Fruit fly (Drosophila melanogaster) whole organism, embryonic: ENCODE measurements around the gene CG13766.
A peak's percentile ranks its signal among the peaks of the same experiment; 100 is the strongest.

Experiments used
- Ada2b ChIP-seq: fragments of 200-800 bp; sonication (Bioruptor generic); IDR thresholded peaks from 2 replicates; pipeline ENCODE4 v1.3.6; 2022; ENCODE audit warnings: missing biosample characterization, missing genetic modification characterization
- Atf-2 ChIP-seq: fragments of 200-800 bp; sonication (Bioruptor generic); optimal IDR thresholded peaks from 2 replicates; lab custom pipeline; 2016; ENCODE audit warnings: missing biosample characterization, missing genetic modification characterization
- Bteb2 ChIP-seq: fragments of 200-800 bp; sonication (Bioruptor generic); optimal IDR thresholded peaks from 2 replicates; lab custom pipeline; 2016; ENCODE audit warnings: missing biosample characterization, missing genetic modification characterization
- CG10274 ChIP-seq: fragments of 200-800 bp; sonication (Bioruptor generic); optimal IDR thresholded peaks from 3 replicates; lab custom pipeline; 2017; ENCODE audit warnings: missing biosample characterization, mild to moderate bottlenecking, missing genetic modification characterization
- CG10654 ChIP-seq: fragments of 200-800 bp; sonication (Bioruptor generic); optimal IDR thresholded peaks from 2 replicates; lab custom pipeline; 2016; ENCODE audit warnings: missing biosample characterization, missing genetic modification characterization
- CG11085 ChIP-seq: fragments of 200-800 bp; sonication (Bioruptor generic); IDR thresholded peaks from 2 replicates; pipeline ENCODE4 v1.3.6; 2022; ENCODE audit warnings: missing biosample characterization, missing genetic modification characterization
- CG11398 ChIP-seq: fragments of 200-800 bp; sonication (Bioruptor generic); optimal IDR thresholded peaks from 2 replicates; lab custom pipeline; 2016; ENCODE audit warnings: missing biosample characterization, missing genetic modification characterization
- CG1233 ChIP-seq: fragments of 200-800 bp; sonication (Bioruptor generic); optimal IDR thresholded peaks from 4 replicates; lab custom pipeline; 2018; ENCODE audit warnings: missing biosample characterization, mild to moderate bottlenecking, missing genetic modification characterization
- CG12391 ChIP-seq: fragments of 200-800 bp; sonication (Bioruptor generic); optimal IDR thresholded peaks from 3 replicates; lab custom pipeline; 2018; ENCODE audit warnings: missing biosample characterization, mild to moderate bottlenecking, missing genetic modification characterization, moderate library complexity
- CG1602 ChIP-seq: fragments of 200-800 bp; sonication (Bioruptor generic); optimal IDR thresholded peaks from 3 replicates; lab custom pipeline; 2016; ENCODE audit warnings: missing biosample characterization, missing genetic modification characterization
- CG16813 ChIP-seq: fragments of 200-800 bp; sonication (Bioruptor generic); IDR thresholded peaks from 3 replicates; pipeline ENCODE4 v1.3.6; 2022; ENCODE audit warnings: missing biosample characterization, missing genetic modification characterization; ENCODE audit not compliant: partially characterized antibody
- CG18011 ChIP-seq: fragments of 200-800 bp; sonication (Bioruptor generic); optimal IDR thresholded peaks from 2 replicates; lab custom pipeline; 2017; ENCODE audit warnings: missing biosample characterization, missing genetic modification characterization, mild to moderate bottlenecking, moderate library complexity, missing genotype
- CG30020 ChIP-seq: fragments of 200-800 bp; optimal IDR thresholded peaks from 2 replicates; lab custom pipeline; 2019; ENCODE audit warnings: missing biosample characterization, mild to moderate bottlenecking, missing genetic modification characterization, moderate library complexity
- CG3065 ChIP-seq: fragments of 200-800 bp; sonication (Bioruptor generic); optimal IDR thresholded peaks from 2 replicates; lab custom pipeline; 2016; ENCODE audit warnings: missing biosample characterization, missing genetic modification characterization
- CG31441 ChIP-seq: fragments of 200-800 bp; sonication (Bioruptor generic); IDR thresholded peaks from 2 replicates; pipeline ENCODE4 v1.3.6; 2022; ENCODE audit warnings: missing biosample characterization, missing genetic modification characterization
- CG3726 ChIP-seq: fragments of 200-800 bp; sonication (Bioruptor generic); IDR thresholded peaks from 3 replicates; pipeline ENCODE4, ENCODE4 v1.3.6; 2022; ENCODE audit warnings: missing biosample characterization, missing genetic modification characterization
- CG4404 ChIP-seq: fragments of 200-800 bp; sonication (Bioruptor generic); IDR thresholded peaks from 2 replicates; pipeline ENCODE4 v1.3.6; 2022; ENCODE audit warnings: missing biosample characterization, missing genetic modification characterization
- CG4730 ChIP-seq: fragments of 200-800 bp; sonication (Bioruptor generic); IDR thresholded peaks from 2 replicates; pipeline ENCODE4 v1.3.6; 2022; ENCODE audit warnings: missing biosample characterization, missing genetic modification characterization
- CG4854 ChIP-seq: fragments of 200-800 bp; sonication (Bioruptor generic); optimal IDR thresholded peaks from 2 replicates; lab custom pipeline; 2016; ENCODE audit warnings: missing biosample characterization, missing genetic modification characterization, inconsistent platforms
- CG6272 ChIP-seq: fragments of 200-800 bp; sonication (Bioruptor generic); IDR thresholded peaks from 2 replicates; pipeline ENCODE4 v1.3.6; 2022; ENCODE audit warnings: missing biosample characterization, missing genetic modification characterization
- CG6689 ChIP-seq: fragments of 200-800 bp; sonication (Bioruptor generic); IDR thresholded peaks from 2 replicates; pipeline ENCODE4 v1.3.6; 2022; ENCODE audit warnings: missing biosample characterization, missing genetic modification characterization
- CG7987 ChIP-seq: fragments of 200-800 bp; sonication (Bioruptor generic); optimal IDR thresholded peaks from 2 replicates; lab custom pipeline; 2018; ENCODE audit warnings: missing biosample characterization, mild to moderate bottlenecking, missing genetic modification characterization, moderate library complexity
- D19A ChIP-seq: fragments of 200-800 bp; optimal IDR thresholded peaks from 3 replicates; lab custom pipeline; 2019; ENCODE audit warnings: missing biosample characterization, mild to moderate bottlenecking, missing genetic modification characterization, moderate library complexity
- Dbx ChIP-seq: fragments of 200-800 bp; sonication (Bioruptor generic); IDR thresholded peaks from 3 replicates; pipeline ENCODE4 v1.3.6; 2022; ENCODE audit warnings: missing biosample characterization, missing genetic modification characterization
- Doc2 ChIP-seq: fragments of 200-800 bp; sonication (Bioruptor generic); IDR thresholded peaks from 2 replicates; pipeline ENCODE4 v1.3.6; 2022; ENCODE audit warnings: missing biosample characterization, missing genetic modification characterization
- HLH3B ChIP-seq: fragments of 200-800 bp; sonication (Bioruptor generic); IDR thresholded peaks from 2 replicates; pipeline ENCODE4 v1.3.6; 2022; ENCODE audit warnings: missing biosample characterization, missing genetic modification characterization
- Kr ChIP-seq: fragments of 200-800 bp; sonication (Bioruptor generic); optimal IDR thresholded peaks from 2 replicates; lab custom pipeline; 2017; ENCODE audit warnings: missing biosample characterization, mild to moderate bottlenecking, missing genetic modification characterization
- Nf-YA ChIP-seq: fragments of 200-800 bp; sonication (Bioruptor generic); IDR thresholded peaks from 2 replicates; pipeline ENCODE4 v1.3.6; 2022; ENCODE audit warnings: missing biosample characterization, missing genetic modification characterization
- Nf-YC ChIP-seq: fragments of 200-800 bp; optimal IDR thresholded peaks from 3 replicates; lab custom pipeline; 2019; ENCODE audit warnings: missing biosample characterization, mild to moderate bottlenecking, missing genetic modification characterization, moderate library complexity
- aop ChIP-seq: fragments of 200-800 bp; sonication (Bioruptor generic); IDR thresholded peaks from 2 replicates; pipeline ENCODE4 v1.3.6; 2022; ENCODE audit warnings: missing biosample characterization, missing genetic modification characterization
- bab2 ChIP-seq: fragments of 200-800 bp; sonication (Bioruptor generic); optimal IDR thresholded peaks from 2 replicates; lab custom pipeline; 2016; ENCODE audit warnings: missing biosample characterization, missing genetic modification characterization
- bsh ChIP-seq, 2 experiments: fragments of 200-800 bp; sonication (Bioruptor generic); optimal IDR thresholded peaks; 2 replicates each; lab custom pipeline; 2017 to 2018; ENCODE audit warnings: mild to moderate bottlenecking in 2 of 2, missing biosample characterization in 2 of 2, missing genetic modification characterization in 2 of 2, moderate library complexity in 1 of 2
- cas ChIP-seq: fragments of 200-800 bp; sonication (Bioruptor generic); IDR thresholded peaks from 2 replicates; pipeline ENCODE4 v1.3.6; 2022; ENCODE audit warnings: missing biosample characterization, missing genetic modification characterization
- cg ChIP-seq: fragments of 200-800 bp; sonication (Bioruptor generic); optimal IDR thresholded peaks from 3 replicates; lab custom pipeline; 2019; ENCODE audit warnings: missing biosample characterization, mild to moderate bottlenecking, missing genetic modification characterization, moderate library complexity
- esg ChIP-seq: fragments of 200-800 bp; sonication (Bioruptor generic); conservative IDR thresholded peaks from 2 replicates; pipeline ENCODE4 v1.3.6; 2022; ENCODE audit warnings: missing biosample characterization, missing genetic modification characterization
- grau ChIP-seq: fragments of 200-800 bp; optimal IDR thresholded peaks from 3 replicates; lab custom pipeline; 2019; ENCODE audit warnings: missing biosample characterization, mild to moderate bottlenecking, missing genetic modification characterization, moderate library complexity
- kay ChIP-seq: fragments of 200-800 bp; sonication (Bioruptor generic); optimal IDR thresholded peaks from 2 replicates; lab custom pipeline; 2016; ENCODE audit warnings: missing biosample characterization, missing genetic modification characterization
- ken ChIP-seq: fragments of 200-800 bp; sonication (Bioruptor generic); IDR thresholded peaks from 3 replicates; pipeline ENCODE4 v1.3.6; 2022; ENCODE audit warnings: missing biosample characterization, missing genetic modification characterization
- lilli ChIP-seq: fragments of 200-800 bp; sonication (Bioruptor generic); optimal IDR thresholded peaks from 3 replicates; lab custom pipeline; 2016; ENCODE audit warnings: missing biosample characterization, missing genetic modification characterization
- lov ChIP-seq, 2 experiments: fragments of 200-800 bp in 1 of 2; fragments of >200 bp in 1 of 2; sonication (Bioruptor generic) in 1 of 2; IDR thresholded peaks in 1 of 2; optimal IDR thresholded peaks in 1 of 2; 2 replicates in 1 of 2; 3 replicates in 1 of 2; pipeline versions ENCODE4 v1.3.6 to Lab custom; 2017 to 2022; ENCODE audit warnings: missing biosample characterization in 1 of 2, missing genetic modification characterization in 1 of 2
- run ChIP-seq: fragments of 200-800 bp; sonication (Bioruptor generic); optimal IDR thresholded peaks from 3 replicates; lab custom pipeline; 2018; ENCODE audit warnings: missing biosample characterization, mild to moderate bottlenecking, missing genetic modification characterization
- schlank ChIP-seq: fragments of 200-800 bp; sonication (Bioruptor generic); optimal IDR thresholded peaks from 2 replicates; lab custom pipeline; 2018; ENCODE audit warnings: missing biosample characterization, mild to moderate bottlenecking, missing genetic modification characterization
- scrt ChIP-seq: fragments of 200-800 bp; sonication (Bioruptor generic); optimal IDR thresholded peaks from 2 replicates; lab custom pipeline; 2018; ENCODE audit warnings: missing biosample characterization, mild to moderate bottlenecking, missing genetic modification characterization, moderate library complexity
- sob ChIP-seq: fragments of 200-800 bp; sonication (Bioruptor generic); IDR thresholded peaks from 2 replicates; pipeline ENCODE4 v1.3.6; 2022; ENCODE audit warnings: missing biosample characterization, missing genetic modification characterization
- sr ChIP-seq: fragments of 200-800 bp; sonication (Bioruptor generic); IDR thresholded peaks from 3 replicates; pipeline ENCODE4 v1.3.6; 2022; ENCODE audit warnings: missing biosample characterization, missing genetic modification characterization
- trh ChIP-seq: fragments of 200-800 bp; sonication (Bioruptor generic); optimal IDR thresholded peaks from 2 replicates; lab custom pipeline; 2016; ENCODE audit warnings: missing biosample characterization, missing genetic modification characterization

CG13766 gene

dm6 chr2L:6561463-6562357 lies 4.3 kb downstream of the CG13766 start, which contains the start of the genes Trmt6 and Ent2 (continued):
- TF ChIP-seq CG30020 (peak; percentile 55), schlank (peak; percentile 93), CG10654 (GFP tag; lab: Kevin White, UChicago) (peak; percentile 95), CG6689 (peak; percentile 97), cas (GFP tag; lab: Robert Waterston, UW) (peak; percentile 94), trh (GFP tag; lab: Kevin White, UChicago) (peak; percentile 86), CG7987 (GFP tag; lab: Kevin White, UChicago) (peak; percentile 82), Doc2 (GFP tag; lab: Robert Waterston, UW) (peak; percentile 93), CG31441 (GFP tag; lab: Robert Waterston, UW) (peak; percentile 91), CG3726 (GFP tag; lab: Robert Waterston, UW) (peak; percentile 97)

dm6 chr2L:6559131-6559530 lies 6.8 kb downstream of the CG13766 start, which contains the start of gene COX5BL:
COX5BL (plus strand) TSS chr2L:6559431.
- TF ChIP-seq Atf-2 (GFP tag; lab: Kevin White, UChicago) (no peak), CG6272 (no peak), CG4730 (GFP tag; lab: Robert Waterston, UW) (no peak), Nf-YA (GFP tag; lab: Robert Waterston, UW) (no peak), CG4854 (no peak), HLH3B (GFP tag; lab: Robert Waterston, UW) (no peak), Nf-YC (tag; lab: Kevin White, UChicago) (no peak), D19A (tag; lab: Kevin White, UChicago) (no peak), Dbx (GFP tag; lab: Robert Waterston, UW) (no peak), lilli (no peak), bab2 (GFP tag; lab: Kevin White, UChicago) (no peak), CG16813 (no peak), CG11085 (GFP tag; lab: Robert Waterston, UW) (no peak), sr (GFP tag; lab: Robert Waterston, UW) (no peak), grau (tag; lab: Kevin White, UChicago) (no peak), cg (no peak), lov (optimal IDR thresholded peaks at IDR 0.05; lab: Kevin White, UChicago) (no peak), lov (GFP tag; IDR thresholded peaks at IDR 0.05; lab: Robert Waterston, UW) (no peak), CG11398 (GFP tag; lab: Kevin White, UChicago) (no peak), esg (GFP tag; lab: Robert Waterston, UW) (no peak)

dm6 chr2L:6557429-6558384 lies 8.3 kb downstream of the CG13766 start, which contains the start of the genes IFT52 and COX5B:
IFT52 (minus strand) TSS chr2L:6557502.
COX5B (plus strand) TSS chr2L:6557800.
- TF ChIP-seq CG10274 (GFP tag; lab: Kevin White, UChicago): no peak
- peak; percentile 88 for TF ChIP-seq sob (GFP tag; lab: Robert Waterston, UW)
- peak in 1 of 2 experiments; percentile 40 for TF ChIP-seq bsh (GFP tag; optimal IDR thresholded peaks at IDR 0.05; lab: Kevin White, UChicago)
- TF ChIP-seq CG18011 (GFP tag; lab: Kevin White, UChicago): peak; percentile 19
- TF ChIP-seq kay (GFP tag; lab: Kevin White, UChicago): peak; percentile 15
- no peak for TF ChIP-seq run (tag; lab: Kevin White, UChicago)
- TF ChIP-seq aop (GFP tag; lab: Robert Waterston, UW): no peak
- peak; percentile 10 for TF ChIP-seq CG1602 (GFP tag; lab: Kevin White, UChicago)
- peak; percentile 69 for TF ChIP-seq scrt
- no peak for TF ChIP-seq CG3065 (GFP tag; lab: Kevin White, UChicago)
- peak; percentile 46 for TF ChIP-seq Ada2b (GFP tag; lab: Robert Waterston, UW)
- peak; percentile 47 for TF ChIP-seq CG4404 (GFP tag; lab: Robert Waterston, UW)
- TF ChIP-seq Kr: no peak
- peak; percentile 63 for TF ChIP-seq CG1233
- peak; percentile 15 for TF ChIP-seq CG12391 (tag; lab: Kevin White, UChicago)
- peak; percentile 48 for TF ChIP-seq Bteb2 (GFP tag; lab: Kevin White, UChicago)
- TF ChIP-seq ken: peak; percentile 82
